Worm (Caenorhabditis elegans) whole organism, dauer: ENCODE measurements around the gene Y37E11B.1.

ENCODE experiments used
- unc-62 ChIP-seq: sonication (generic microtip); optimal IDR thresholded peaks from 2 replicates; lab custom pipeline; 2017; ENCODE audit warnings: missing biosample characterization, missing genetic modification reagents, missing genetic modification characterization

The Y37E11B.1 gene

DNA sequence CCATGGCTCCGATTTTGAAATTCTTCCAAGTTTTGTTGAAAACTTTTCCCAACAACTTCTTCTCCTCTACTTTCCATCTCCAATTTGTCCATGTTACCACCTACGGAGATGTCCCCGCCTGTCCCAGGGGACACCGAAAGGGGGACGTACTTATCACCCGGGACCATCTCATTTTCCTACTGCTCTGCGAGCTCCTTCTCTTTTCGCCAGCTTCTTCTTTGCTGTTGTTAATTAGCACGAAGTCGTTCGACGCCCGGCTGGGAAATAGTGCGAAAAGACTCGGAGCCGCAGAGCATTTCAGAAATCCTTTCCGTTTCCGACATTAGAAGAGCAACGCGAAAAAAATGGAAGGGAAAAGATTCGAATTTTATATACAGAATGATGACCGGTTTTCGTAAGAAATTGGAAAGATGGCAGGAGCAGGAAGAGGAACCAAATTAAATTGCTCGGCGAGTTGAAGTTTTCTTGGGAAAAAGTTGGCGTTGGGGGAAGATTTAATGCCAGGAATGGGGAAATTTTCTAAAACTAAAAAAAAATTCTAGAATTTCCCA, 42.5 kb downstream of the Y37E11B.1 start:
- TF ChIP-seq unc-62 (GFP tag; lab: Kevin White, UChicago): no peak

- TF ChIP-seq unc-62 (GFP tag; lab: Kevin White, UChicago): no peak
These were observed 45.2 kb downstream of the Y37E11B.1 start, which contains the start of the genes cha-1 and unc-17 for ce11 chrIV:3624597-3624996. Gene cha-1 (minus strand): TSS chrIV:3624697. Gene unc-17 (minus strand): TSS chrIV:3624699.

ce11 chrIV:3626447-3626846, 47.0 kb downstream of the Y37E11B.1 start:
- TF ChIP-seq unc-62 (GFP tag; lab: Kevin White, UChicago): no peak

DNA sequence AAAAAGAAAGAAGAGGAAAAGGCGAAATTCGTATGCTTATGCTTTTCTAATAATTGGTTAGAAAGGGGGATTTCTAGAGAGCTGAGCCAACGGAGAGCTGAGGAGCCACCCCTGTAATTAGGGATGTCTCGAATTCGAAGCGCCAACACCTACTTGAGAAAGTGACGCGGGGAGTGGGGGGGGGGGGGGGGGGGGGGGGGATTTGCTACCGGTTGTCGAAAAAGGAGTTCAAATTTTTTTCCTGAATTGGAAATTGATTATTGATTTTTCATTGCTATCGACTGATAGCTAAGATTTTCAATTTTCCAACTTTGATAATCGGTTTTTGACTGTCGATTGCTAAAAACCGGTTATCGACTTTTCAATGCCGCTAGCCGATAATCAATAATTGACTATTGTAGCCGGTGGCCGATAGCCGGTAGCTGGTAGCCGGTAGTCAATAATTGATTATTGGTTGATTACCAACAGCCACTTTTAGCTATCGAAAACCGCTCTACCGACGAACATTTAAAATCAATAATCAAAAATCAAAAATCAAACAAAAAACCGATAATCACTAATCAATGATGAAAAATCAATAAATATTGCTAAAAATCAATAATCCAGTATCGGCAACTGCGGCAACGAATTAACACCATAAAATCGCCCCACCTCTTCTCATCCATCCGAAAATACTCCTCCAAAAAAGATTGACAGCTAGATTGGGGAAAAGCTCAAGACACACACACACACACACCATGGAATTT, 49.6 kb downstream of the Y37E11B.1 start:
- TF ChIP-seq unc-62 (GFP tag; lab: Kevin White, UChicago): no peak
